Worm (Caenorhabditis elegans) whole organism, mixed stage, embryonic: ENCODE measurements around the gene F10C2.7.

ENCODE experiments used
- ceh-43 ChIP-seq: fragments of 200-800 bp; sonication (Bioruptor generic); optimal IDR thresholded peaks from 2 replicates; lab custom pipeline; 2018; ENCODE audit warnings: mild to moderate bottlenecking, missing genetic modification characterization, moderate library complexity, missing compliant biosample characterization
- elt-1 ChIP-seq: sonication (generic microtip); optimal IDR thresholded peaks from 2 replicates; lab custom pipeline; 2017; ENCODE audit warnings: missing genetic modification characterization, mild to moderate bottlenecking, missing compliant biosample characterization, antibody characterized with exemption, moderate library complexity, borderline replicate concordance; ENCODE audit not compliant: insufficient read depth
- lin-13 ChIP-seq: fragments of 150-350 bp; optimal IDR thresholded peaks from 2 replicates; lab custom pipeline; 2014; ENCODE audit warnings: missing biosample characterization, missing genetic modification characterization
- mab-5 ChIP-seq: fragments of 150-350 bp; optimal IDR thresholded peaks from 2 replicates; lab custom pipeline; 2014; ENCODE audit warnings: missing biosample characterization, missing genetic modification characterization
- nhr-237 ChIP-seq: fragments of 150-350 bp; optimal IDR thresholded peaks from 2 replicates; lab custom pipeline; 2014; ENCODE audit warnings: missing biosample characterization, missing genetic modification characterization
- nhr-28 ChIP-seq: fragments of 150-350 bp; optimal IDR thresholded peaks from 2 replicates; lab custom pipeline; 2014; ENCODE audit warnings: missing biosample characterization, missing genetic modification characterization
- sem-2 ChIP-seq: fragments of 200-800 bp; sonication (Bioruptor generic); optimal IDR thresholded peaks from 2 replicates; lab custom pipeline; 2018; ENCODE audit warnings: mild to moderate bottlenecking, missing genetic modification characterization, missing compliant biosample characterization
- unc-39 ChIP-seq: fragments of 150-350 bp; optimal IDR thresholded peaks from 2 replicates; lab custom pipeline; 2014; ENCODE audit warnings: missing biosample characterization, missing genetic modification characterization

- TF ChIP-seq lin-13 (tag; lab: Kevin White, UChicago) (no peak), sem-2 (GFP tag; lab: Kevin White, UChicago) (no peak), mab-5 (tag; lab: Kevin White, UChicago) (no peak), nhr-237 (tag; lab: Kevin White, UChicago) (no peak), unc-39 (tag; lab: Kevin White, UChicago) (no peak), nhr-28 (tag; lab: Kevin White, UChicago) (no peak), elt-1 (no peak), ceh-43 (GFP tag; lab: Kevin White, UChicago) (no peak)
Observed at ce11 chrV:12059719-12060118, 6.0 kb downstream of the F10C2.7 start, which contains the start of gene R07B7.2.
